Fruit fly (Drosophila melanogaster) whole organism, adult: ENCODE results near the gene CG32512.

Experiments
- CG11617 ChIP-seq: fragments of 200-800 bp; sonication (Bioruptor generic); optimal IDR thresholded peaks from 2 replicates; lab custom pipeline; 2017; ENCODE audit warnings: mild to moderate bottlenecking, missing biosample characterization, missing genetic modification reagents, missing genetic modification characterization
- CG12768 ChIP-seq: fragments of 200-800 bp; sonication (Bioruptor generic); optimal IDR thresholded peaks from 2 replicates; lab custom pipeline; 2017; ENCODE audit warnings: missing biosample characterization, missing genetic modification characterization, mild to moderate bottlenecking, moderate library complexity, missing genetic modification reagents
- CG14711 ChIP-seq: fragments of 200-800 bp; sonication (Bioruptor generic); optimal IDR thresholded peaks from 2 replicates; lab custom pipeline; 2018; ENCODE audit warnings: missing biosample characterization, mild to moderate bottlenecking, missing genetic modification characterization, moderate library complexity
- CG1620 ChIP-seq: fragments of 200-800 bp; sonication (Bioruptor generic); optimal IDR thresholded peaks from 2 replicates; lab custom pipeline; 2016; ENCODE audit warnings: missing biosample characterization, missing genetic modification characterization
- CG33017 ChIP-seq: fragments of 200-800 bp; sonication (Bioruptor generic); optimal IDR thresholded peaks from 2 replicates; lab custom pipeline; 2018; ENCODE audit warnings: missing biosample characterization, mild to moderate bottlenecking, missing genetic modification characterization, moderate library complexity
- CG5204 ChIP-seq: fragments of 200-800 bp; sonication (Bioruptor generic); optimal IDR thresholded peaks from 2 replicates; lab custom pipeline; 2016; ENCODE audit warnings: missing biosample characterization, missing genetic modification characterization
- CG7045 ChIP-seq: fragments of 200-800 bp; sonication (Bioruptor generic); optimal IDR thresholded peaks from 2 replicates; lab custom pipeline; 2017; ENCODE audit warnings: missing biosample characterization, mild to moderate bottlenecking, missing genetic modification characterization
- CG7101 ChIP-seq: fragments of 200-800 bp; sonication (Bioruptor generic); optimal IDR thresholded peaks from 2 replicates; lab custom pipeline; 2018; ENCODE audit warnings: missing biosample characterization, mild to moderate bottlenecking, missing genetic modification characterization, moderate library complexity
- Clk ChIP-seq: fragments of 200-800 bp; sonication (Bioruptor generic); optimal IDR thresholded peaks from 2 replicates; lab custom pipeline; 2017; ENCODE audit warnings: missing biosample characterization, missing genetic modification characterization
- Crg-1 ChIP-seq: fragments of 200-800 bp; sonication (Bioruptor generic); optimal IDR thresholded peaks from 2 replicates; lab custom pipeline; 2016; ENCODE audit warnings: missing biosample characterization, missing genetic modification characterization
- Hr96 ChIP-seq: fragments of 200-800 bp; sonication (Bioruptor generic); optimal IDR thresholded peaks from 2 replicates; lab custom pipeline; 2016; ENCODE audit warnings: missing biosample characterization, missing genetic modification characterization
- Mnt ChIP-seq: fragments of 200-800 bp; sonication (Bioruptor generic); optimal IDR thresholded peaks from 2 replicates; lab custom pipeline; 2016; ENCODE audit warnings: missing biosample characterization, mild to moderate bottlenecking, missing genetic modification characterization
- bab1 ChIP-seq: fragments of 200-800 bp; sonication (Bioruptor generic); optimal IDR thresholded peaks from 3 replicates; lab custom pipeline; 2019; ENCODE audit warnings: missing biosample characterization, mild to moderate bottlenecking, missing genetic modification characterization, moderate library complexity
- cic ChIP-seq: fragments of 200-800 bp; sonication (Bioruptor generic); optimal IDR thresholded peaks from 2 replicates; lab custom pipeline; 2017; ENCODE audit warnings: missing biosample characterization, mild to moderate bottlenecking, missing genetic modification characterization, moderate library complexity
- cnc ChIP-seq, 2 experiments: fragments of >200 bp; optimal IDR thresholded peaks; 2 replicates each; lab custom pipeline; 2017
- kay ChIP-seq: fragments of 200-800 bp; sonication (Bioruptor generic); peaks from one replicate; lab custom pipeline; 2016; ENCODE audit warnings: missing biosample characterization, missing genetic modification characterization, borderline replicate concordance
- ovo ChIP-seq: fragments of 200-800 bp; sonication (Bioruptor generic); optimal IDR thresholded peaks from 2 replicates; lab custom pipeline; 2016; ENCODE audit warnings: missing biosample characterization, missing genetic modification characterization
- pad ChIP-seq: fragments of 200-800 bp; sonication (Bioruptor generic); optimal IDR thresholded peaks from 3 replicates; lab custom pipeline; 2017; ENCODE audit warnings: missing biosample characterization, missing genetic modification characterization, mild to moderate bottlenecking, moderate library complexity, missing genetic modification reagents
- tj ChIP-seq: fragments of 200-800 bp; sonication (Bioruptor generic); optimal IDR thresholded peaks from 3 replicates; lab custom pipeline; 2017; ENCODE audit warnings: missing biosample characterization, mild to moderate bottlenecking, missing genetic modification characterization, moderate library complexity
- toe ChIP-seq: fragments of 200-800 bp; sonication (Bioruptor generic); optimal IDR thresholded peaks from 2 replicates; lab custom pipeline; 2016; ENCODE audit warnings: missing biosample characterization, missing genetic modification characterization

CG32512 gene

DNA sequence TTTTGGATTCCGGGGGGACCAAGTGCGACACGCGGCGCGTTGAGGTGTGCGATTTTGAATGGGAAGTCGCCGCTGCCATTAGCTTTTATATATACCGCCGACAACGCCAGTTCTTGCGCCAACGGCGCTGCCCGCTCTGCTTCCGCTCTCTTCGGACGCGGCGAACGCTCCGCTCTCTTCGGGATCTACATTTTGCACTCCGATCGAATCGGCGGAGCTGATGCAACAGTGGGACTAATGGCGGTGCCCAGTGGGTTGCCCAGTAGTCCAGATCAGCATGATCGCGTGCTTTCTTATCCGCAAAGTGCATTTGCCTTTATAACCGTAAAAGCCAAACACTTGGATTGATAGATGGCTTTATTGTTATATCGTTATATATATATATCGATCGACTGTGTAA lies at the start of gene CG32512:
Gene CG32512 (minus strand): TSS at position 67 of the 400 bp plus-strand sequence.
- no peak for TF ChIP-seq CG33017 (tag; lab: Kevin White, UChicago)
- TF ChIP-seq bab1 (GFP tag; lab: Kevin White, UChicago) = no peak
- peak; percentile 18 for TF ChIP-seq Hr96 (GFP tag; lab: Kevin White, UChicago)
- no peak for TF ChIP-seq CG1620
- peak; percentile 17 for TF ChIP-seq kay (GFP tag; lab: Kevin White, UChicago)
- TF ChIP-seq pad (GFP tag; lab: Kevin White, UChicago) = no peak
- TF ChIP-seq CG14711 (tag; lab: Kevin White, UChicago) = no peak
- no peak for TF ChIP-seq cic
- no peak for TF ChIP-seq Mnt (GFP tag; lab: Kevin White, UChicago)

DNA sequence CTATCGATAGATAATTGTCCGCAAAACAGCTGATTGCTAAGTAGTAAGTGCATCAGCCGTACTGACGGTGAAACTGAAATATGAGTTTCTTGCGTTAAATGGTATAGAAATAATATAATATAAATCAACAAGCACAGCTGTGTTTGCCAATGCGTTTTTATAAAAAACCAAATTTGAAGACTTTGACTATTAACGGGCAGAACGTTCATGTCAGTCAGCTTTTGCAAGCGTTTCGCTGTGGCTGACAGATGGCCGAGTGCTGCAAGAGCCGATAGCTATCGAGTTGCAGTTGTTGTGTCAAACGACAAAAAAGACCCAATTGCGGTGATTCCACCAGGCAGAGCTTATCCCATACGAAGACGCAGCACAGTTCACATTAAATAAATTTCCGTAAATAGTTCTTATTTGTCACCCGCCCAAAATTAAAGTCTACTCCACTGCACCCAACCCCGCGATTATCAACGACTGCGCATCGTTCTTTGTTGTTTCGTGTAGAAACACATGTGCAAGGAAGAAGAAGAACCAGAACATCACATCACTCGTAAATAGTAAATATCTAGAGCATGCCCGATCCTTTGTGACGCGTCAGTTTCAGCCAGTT lies 49.6 kb upstream of the CG32512 start, which contains the start of the genes unc and CG15445:
Gene unc (minus strand): TSS at position 51 of the 601 bp plus-strand sequence.
Gene CG15445 (plus strand): TSS at position 296 of the 601 bp plus-strand sequence.
- TF ChIP-seq Mnt (GFP tag; lab: Kevin White, UChicago) (peak; percentile 73), tj (no peak), bab1 (GFP tag; lab: Kevin White, UChicago) (peak; percentile 63), toe (GFP tag; lab: Kevin White, UChicago) (no peak), ovo (GFP tag; lab: Kevin White, UChicago) (peak; percentile 31), pad (GFP tag; lab: Kevin White, UChicago) (peak; percentile 3), CG7101 (tag; lab: Kevin White, UChicago) (no peak), CG1620 (peak; percentile 21)

DNA sequence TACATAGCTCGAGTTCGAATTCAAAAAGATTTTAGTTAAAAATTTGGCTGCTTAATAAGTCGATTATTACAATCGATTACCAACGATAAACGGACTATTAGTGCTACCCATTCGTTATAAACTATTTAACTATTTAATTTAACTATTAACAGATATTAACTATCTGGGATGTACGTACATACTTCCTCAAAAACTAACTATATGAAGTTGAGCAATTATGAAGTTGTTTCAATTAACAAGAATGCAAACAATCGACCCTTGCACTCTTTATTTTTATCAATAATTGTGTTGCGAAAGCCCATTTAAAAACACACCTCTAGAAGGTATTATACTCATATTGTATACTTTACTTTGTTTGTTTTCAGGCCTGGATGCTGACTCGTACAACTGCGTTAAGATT lies 38.9 kb upstream of the CG32512 start, which contains the start of gene CG1503:
Gene CG1503 (minus strand): TSS at position 101 of the 400 bp plus-strand sequence.
- TF ChIP-seq CG11617 (GFP tag; lab: Kevin White, UChicago) = no peak
- no peak for TF ChIP-seq Clk
- TF ChIP-seq CG5204 (GFP tag; lab: Kevin White, UChicago) = no peak
- TF ChIP-seq Hr96 (GFP tag; lab: Kevin White, UChicago) = no peak
- no peak for TF ChIP-seq bab1 (GFP tag; lab: Kevin White, UChicago)
- TF ChIP-seq toe (GFP tag; lab: Kevin White, UChicago) = no peak
- TF ChIP-seq CG7101 (tag; lab: Kevin White, UChicago) = no peak
- no peak for TF ChIP-seq CG12768 (GFP tag; lab: Kevin White, UChicago)
- TF ChIP-seq cic = no peak
- no peak for TF ChIP-seq CG1620
- TF ChIP-seq cnc (optimal IDR thresholded peaks at IDR 0.05; lab: Kevin White, UChicago) = no peak
- TF ChIP-seq kay (GFP tag; lab: Kevin White, UChicago) = no peak
- TF ChIP-seq pad (GFP tag; lab: Kevin White, UChicago) = no peak

- TF ChIP-seq Crg-1 (GFP tag; lab: Kevin White, UChicago) (no peak), CG7101 (tag; lab: Kevin White, UChicago) (no peak), toe (GFP tag; lab: Kevin White, UChicago) (no peak)
These were observed 34.8 kb upstream of the CG32512 start, which contains the start of gene CG15446 for dm6 chrX:21102106-21102505. Gene CG15446 (minus strand): TSS chrX:21102206.

- no peak for TF ChIP-seq pad (GFP tag; lab: Kevin White, UChicago)
- TF ChIP-seq CG1620 = no peak
- TF ChIP-seq CG33017 (tag; lab: Kevin White, UChicago) = no peak
- TF ChIP-seq Mnt (GFP tag; lab: Kevin White, UChicago) = no peak
- TF ChIP-seq bab1 (GFP tag; lab: Kevin White, UChicago) = no peak
- no peak for TF ChIP-seq Hr96 (GFP tag; lab: Kevin White, UChicago)
- no peak for TF ChIP-seq toe (GFP tag; lab: Kevin White, UChicago)
- no peak for TF ChIP-seq Clk
- no peak for TF ChIP-seq cic
- TF ChIP-seq CG5204 (GFP tag; lab: Kevin White, UChicago) = no peak
- TF ChIP-seq CG11617 (GFP tag; lab: Kevin White, UChicago) = no peak
These were observed 26.2 kb upstream of the CG32512 start, which contains the start of gene stg1 for dm6 chrX:21093544-21093943. Gene stg1 (plus strand): TSS chrX:21093844.

dm6 chrX:21083246-21083645 lies 15.9 kb upstream of the CG32512 start:
- TF ChIP-seq bab1 (GFP tag; lab: Kevin White, UChicago) (no peak), CG14711 (tag; lab: Kevin White, UChicago) (no peak), pad (GFP tag; lab: Kevin White, UChicago) (no peak), CG1620 (no peak), kay (GFP tag; lab: Kevin White, UChicago) (no peak), toe (GFP tag; lab: Kevin White, UChicago) (no peak), CG7101 (tag; lab: Kevin White, UChicago) (no peak), ovo (GFP tag; lab: Kevin White, UChicago) (no peak), CG11617 (GFP tag; lab: Kevin White, UChicago) (no peak), Hr96 (GFP tag; lab: Kevin White, UChicago) (no peak), cic (no peak), Mnt (GFP tag; lab: Kevin White, UChicago) (no peak), tj (no peak), CG7045 (GFP tag; lab: Kevin White, UChicago) (no peak), CG33017 (tag; lab: Kevin White, UChicago) (no peak), cnc (optimal IDR thresholded peaks at IDR 0.05; lab: Kevin White, UChicago) (no peak), CG5204 (GFP tag; lab: Kevin White, UChicago) (no peak), Crg-1 (GFP tag; lab: Kevin White, UChicago) (no peak)
